Worm (Caenorhabditis elegans) whole organism, L4/young adult: ENCODE data around the gene T04H1.13.

ENCODE experiments used
- W03F9.2 ChIP-seq: fragments of 150-350 bp; optimal IDR thresholded peaks from 2 replicates; lab custom pipeline; 2014; ENCODE audit warnings: missing biosample characterization, missing genetic modification characterization
- dao-5 ChIP-seq: sonication (generic microtip); optimal IDR thresholded peaks from 2 replicates; lab custom pipeline; 2016; ENCODE audit warnings: missing genotype, missing genetic modification characterization, moderate library complexity, missing compliant biosample characterization
- him-1 ChIP-seq: sonication (generic microtip); optimal IDR thresholded peaks from 2 replicates; lab custom pipeline; 2016; ENCODE audit warnings: missing genotype, missing genetic modification reagents, missing genetic modification characterization, missing compliant biosample characterization

T04H1.13 gene

ce11 chrV:12244980-12245742 lies at the start of gene T04H1.13, which contains the start of the genes slfl-5 and rad-50:
Gene T04H1.13, minus strand, starts transcription at chrV:12245030.
Gene slfl-5, minus strand, starts transcription at chrV:12245044.
Gene rad-50, plus strand, starts transcription at chrV:12245646.
- TF ChIP-seq W03F9.2 (tag; lab: Kevin White, UChicago), result no peak
- no peak for TF ChIP-seq him-1
- no peak for TF ChIP-seq dao-5 (tag; lab: Kevin White, UChicago)

- TF ChIP-seq dao-5 (tag; lab: Kevin White, UChicago) (no peak), W03F9.2 (tag; lab: Kevin White, UChicago) (no peak), him-1 (no peak)
Observed at ce11 chrV:12294091-12294490, 49.3 kb upstream of the T04H1.13 start.

- TF ChIP-seq him-1 (peak; percentile 73), dao-5 (tag; lab: Kevin White, UChicago) (no peak), W03F9.2 (tag; lab: Kevin White, UChicago) (peak; percentile 92)
Observed at ce11 chrV:12291587-12291986, 46.8 kb upstream of the T04H1.13 start, which contains the start of the genes srpa-68 and srh-16. Gene srpa-68, minus strand, starts transcription at chrV:12291658. Gene srh-16, plus strand, starts transcription at chrV:12291861.

- TF ChIP-seq him-1 (no peak), dao-5 (tag; lab: Kevin White, UChicago) (no peak)
Observed at ce11 chrV:12288577-12288976, 43.7 kb upstream of the T04H1.13 start, which contains the start of gene rskd-1. Gene rskd-1, minus strand, starts transcription at chrV:12288615.

- TF ChIP-seq dao-5 (tag; lab: Kevin White, UChicago) (no peak), him-1 (no peak), W03F9.2 (tag; lab: Kevin White, UChicago) (no peak)
Observed at ce11 chrV:12287667-12288066, 42.8 kb upstream of the T04H1.13 start.

ce11 chrV:12283187-12283586 lies 38.4 kb upstream of the T04H1.13 start, which contains the start of gene F55C5.10:
Gene F55C5.10, plus strand, starts transcription at chrV:12283487.
- TF ChIP-seq W03F9.2 (tag; lab: Kevin White, UChicago) (no peak), dao-5 (tag; lab: Kevin White, UChicago) (no peak), him-1 (no peak)

ce11 chrV:12281508-12281907 lies 36.7 kb upstream of the T04H1.13 start:
- TF ChIP-seq W03F9.2 (tag; lab: Kevin White, UChicago), result no peak
- TF ChIP-seq dao-5 (tag; lab: Kevin White, UChicago), result no peak
- no peak for TF ChIP-seq him-1

ce11 chrV:12276946-12277345 lies 32.1 kb upstream of the T04H1.13 start, which contains the start of gene bnc-1:
Gene bnc-1, minus strand, starts transcription at chrV:12277046.
- TF ChIP-seq him-1 (no peak), W03F9.2 (tag; lab: Kevin White, UChicago) (no peak), dao-5 (tag; lab: Kevin White, UChicago) (no peak)

ce11 chrV:12275714-12276113 lies 30.9 kb upstream of the T04H1.13 start:
- TF ChIP-seq him-1 (no peak), dao-5 (tag; lab: Kevin White, UChicago) (no peak), W03F9.2 (tag; lab: Kevin White, UChicago) (no peak)

ce11 chrV:12271495-12271894 lies 26.7 kb upstream of the T04H1.13 start, which contains the start of the genes tsfm-1 and capg-2:
Gene tsfm-1, minus strand, starts transcription at chrV:12271551.
Gene capg-2, plus strand, starts transcription at chrV:12271873.
- TF ChIP-seq him-1, result no peak
- peak; percentile 19 for TF ChIP-seq W03F9.2 (tag; lab: Kevin White, UChicago)

- TF ChIP-seq dao-5 (tag; lab: Kevin White, UChicago) (no peak), W03F9.2 (tag; lab: Kevin White, UChicago) (no peak), him-1 (no peak)
Observed at ce11 chrV:12269272-12269767, 24.5 kb upstream of the T04H1.13 start, which contains the start of gene twk-24. Gene twk-24, minus strand, starts transcription at chrV:12269322.

- TF ChIP-seq dao-5 (tag; lab: Kevin White, UChicago), result no peak
- TF ChIP-seq W03F9.2 (tag; lab: Kevin White, UChicago), result no peak
- no peak for TF ChIP-seq him-1
Observed at ce11 chrV:12263723-12264122, 18.9 kb upstream of the T04H1.13 start, which contains the start of gene ssp-35. Gene ssp-35, minus strand, starts transcription at chrV:12263823.

ce11 chrV:12261377-12261776 lies 16.5 kb upstream of the T04H1.13 start, which contains the start of gene tbb-6:
Gene tbb-6, plus strand, starts transcription at chrV:12261531.
- no peak for TF ChIP-seq dao-5 (tag; lab: Kevin White, UChicago)
- no peak for TF ChIP-seq him-1
- TF ChIP-seq W03F9.2 (tag; lab: Kevin White, UChicago), result no peak

ce11 chrV:12258922-12259321 lies 14.1 kb upstream of the T04H1.13 start, which contains the start of gene ugt-56:
Gene ugt-56, plus strand, starts transcription at chrV:12258982.
- no peak for TF ChIP-seq dao-5 (tag; lab: Kevin White, UChicago)
- no peak for TF ChIP-seq W03F9.2 (tag; lab: Kevin White, UChicago)
- TF ChIP-seq him-1, result no peak
